Fruit fly (Drosophila melanogaster) whole organism, prepupa: ENCODE results near the gene CG14190.

Experiments used
- CG8632 ChIP-seq: fragments of 200-800 bp; sonication (Bioruptor generic); optimal IDR thresholded peaks from 3 replicates; lab custom pipeline; 2016; ENCODE audit warnings: missing biosample characterization, missing genetic modification characterization
- Eip93F ChIP-seq: fragments of 200-800 bp; sonication (Bioruptor generic); optimal IDR thresholded peaks from 2 replicates; lab custom pipeline; 2016; ENCODE audit warnings: missing biosample characterization, mild to moderate bottlenecking, missing genetic modification characterization
- Ets21C ChIP-seq: fragments of 200-800 bp; sonication (Bioruptor generic); optimal IDR thresholded peaks from 3 replicates; lab custom pipeline; 2016; ENCODE audit warnings: missing biosample characterization, missing genetic modification characterization
- Gug ChIP-seq: fragments of 200-800 bp; sonication (Bioruptor generic); IDR thresholded peaks from 2 replicates; pipeline ENCODE4 v1.3.6; 2022; ENCODE audit warnings: missing biosample characterization, missing genetic modification characterization
- Hr39 ChIP-seq: fragments of 200-800 bp; sonication (Bioruptor generic); optimal IDR thresholded peaks from 2 replicates; lab custom pipeline; 2016; ENCODE audit warnings: missing biosample characterization, missing genetic modification characterization
- Sox102F ChIP-seq: fragments of 200-800 bp; sonication (Bioruptor generic); optimal IDR thresholded peaks from 2 replicates; lab custom pipeline; 2016; ENCODE audit warnings: missing biosample characterization, mild to moderate bottlenecking, missing genetic modification characterization
- net ChIP-seq: fragments of 200-800 bp; sonication (Bioruptor generic); optimal IDR thresholded peaks from 3 replicates; lab custom pipeline; 2016; ENCODE audit warnings: missing biosample characterization, missing genetic modification characterization

DNA sequence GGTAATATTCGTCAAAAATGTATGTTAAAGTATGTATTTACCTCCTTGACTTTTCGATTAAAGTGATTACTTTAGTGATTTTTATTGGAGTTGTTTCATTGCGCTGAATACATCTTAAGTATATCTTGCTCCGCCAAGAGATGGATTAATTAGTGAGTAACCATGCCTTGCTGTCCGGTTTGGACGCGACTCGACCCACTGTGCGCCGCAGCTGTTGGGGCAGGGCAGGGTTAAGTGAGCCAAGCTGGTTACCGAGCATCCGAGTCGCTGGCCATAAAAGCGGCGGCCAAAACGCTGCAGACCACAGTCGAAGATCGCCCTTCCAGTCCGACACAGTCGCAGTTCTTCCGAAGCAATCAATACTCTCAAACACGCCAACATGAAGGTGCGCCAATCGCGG, 24.7 kb downstream of the CG14190 start, which contains the start of gene CG14191:
- TF ChIP-seq Eip93F (no peak), CG8632 (GFP tag; lab: Kevin White, UChicago) (no peak), Ets21C (GFP tag; lab: Kevin White, UChicago) (no peak), Gug (GFP tag; lab: Robert Waterston, UW) (no peak), Hr39 (no peak), Sox102F (GFP tag; lab: Kevin White, UChicago) (no peak), net (GFP tag; lab: Kevin White, UChicago) (no peak)
